Worm (Caenorhabditis elegans): Measurements from ENCODE around the gene F16B12.6.

Gene F16B12.6

DNA sequence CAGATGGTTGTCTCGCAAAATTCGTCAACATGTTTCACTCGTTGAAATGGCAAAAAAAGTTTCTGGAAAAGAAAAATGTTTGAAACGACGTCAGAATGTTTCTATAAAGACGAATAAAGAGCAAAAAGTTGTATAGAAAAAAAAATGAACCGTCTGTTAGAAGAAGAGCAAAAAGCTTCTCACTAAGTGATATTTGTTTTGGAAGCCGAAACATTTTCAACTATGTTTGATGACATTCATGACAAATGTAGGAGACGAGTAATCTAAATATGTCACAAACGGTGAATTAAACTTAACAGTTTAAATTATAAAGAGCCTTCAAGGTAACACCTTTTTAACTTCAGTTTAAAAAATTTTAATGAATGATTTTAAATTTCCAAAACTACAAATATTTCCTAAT, 37.9 kb downstream of the F16B12.6 start, which contains the start of gene nkat-1:
TSS of gene nkat-1 (minus strand) at position 101 of the 400 bp plus-strand sequence.
- TF ChIP-seq pha-4 (tag; optimal IDR thresholded peaks at IDR 0.05), result no peak
- no peak for TF ChIP-seq elt-1 (tag; optimal IDR thresholded peaks at IDR 0.05; ENCODE audit: borderline replicate concordance, insufficient read depth)

DNA sequence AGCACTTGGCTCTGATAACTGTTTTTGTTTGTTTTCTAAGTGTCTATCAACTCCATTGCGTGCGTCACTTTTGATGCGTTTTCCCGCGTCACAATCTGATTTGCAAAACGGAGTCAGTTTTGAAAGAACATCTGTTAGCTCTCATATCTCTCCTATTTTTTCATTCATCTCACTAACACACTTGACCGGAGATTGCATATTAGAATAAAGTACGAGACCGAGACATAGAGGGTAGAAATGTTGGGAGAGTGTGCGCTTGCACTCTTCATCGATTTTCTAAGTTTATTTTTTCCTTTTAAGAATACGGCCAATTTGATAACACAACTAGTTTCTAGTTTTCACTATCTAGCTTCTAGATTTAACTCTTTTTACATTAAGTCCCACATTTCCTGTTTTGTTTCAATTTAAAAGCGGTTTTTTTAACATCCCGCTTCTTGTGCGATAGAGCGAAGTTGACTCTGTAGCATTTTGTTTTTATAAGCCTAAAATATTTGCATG, 39.3 kb downstream of the F16B12.6 start:
- peak; percentile 54 for TF ChIP-seq nhr-2 (tag; optimal IDR thresholded peaks at IDR 0.05)
- TF ChIP-seq nhr-12 (tag; optimal IDR thresholded peaks at IDR 0.05), result no peak
- TF ChIP-seq nhr-28 (tag; optimal IDR thresholded peaks at IDR 0.05), result no peak
- TF ChIP-seq ces-1 (GFP tag; optimal IDR thresholded peaks at IDR 0.05), result peak; percentile 71

- no peak for TF ChIP-seq lin-32 (GFP tag; optimal IDR thresholded peaks at IDR 0.05)
- no peak for TF ChIP-seq zip-8 (tag; optimal IDR thresholded peaks at IDR 0.05)
- no peak for TF ChIP-seq nhr-76 (tag; optimal IDR thresholded peaks at IDR 0.05)
- no peak for TF ChIP-seq ham-2 (GFP tag; optimal IDR thresholded peaks at IDR 0.05)
- TF ChIP-seq mep-1 (tag; optimal IDR thresholded peaks at IDR 0.05), result no peak
- no peak for TF ChIP-seq elt-3 (tag; optimal IDR thresholded peaks at IDR 0.05)
- no peak for TF ChIP-seq M03D4.4 (tag; optimal IDR thresholded peaks at IDR 0.05)
- no peak for TF ChIP-seq lin-13 (tag; optimal IDR thresholded peaks at IDR 0.05)
- TF ChIP-seq ces-1 (GFP tag; optimal IDR thresholded peaks at IDR 0.05), result no peak
- no peak for TF ChIP-seq nhr-237 (tag; optimal IDR thresholded peaks at IDR 0.05)
Observed at ce11 chrX:14141896-14142392, 39.8 kb downstream of the F16B12.6 start, which contains the start of gene ceh-89. Gene ceh-89, plus strand, starts transcription at chrX:14141946.

DNA sequence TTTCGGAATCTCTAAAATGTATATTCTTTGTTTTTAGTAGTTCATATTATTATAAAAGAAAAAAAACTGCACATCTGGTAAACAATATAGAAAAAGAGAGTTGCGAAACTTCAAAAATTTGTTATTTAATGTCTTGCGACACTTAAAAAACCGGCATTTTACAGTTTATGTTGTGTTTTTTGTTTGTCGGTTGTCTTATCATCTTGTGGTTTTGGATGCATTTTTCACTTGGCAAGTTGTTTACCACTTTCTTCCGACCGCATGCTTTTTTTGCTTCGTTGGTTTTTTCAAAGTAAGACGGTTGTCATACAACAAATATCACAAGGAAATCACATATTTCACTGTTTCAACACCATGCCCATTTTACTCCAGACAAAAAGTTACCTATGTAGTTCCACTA, 43.5 kb downstream of the F16B12.6 start:
- TF ChIP-seq ceh-83 (GFP tag; optimal IDR thresholded peaks at IDR 0.05), result no peak
- TF ChIP-seq blmp-1 (tag; optimal IDR thresholded peaks at IDR 0.05), result no peak
- TF ChIP-seq elt-1 (tag; optimal IDR thresholded peaks at IDR 0.05; ENCODE audit: borderline replicate concordance, insufficient read depth), result no peak
- no peak for TF ChIP-seq tbx-8 (GFP tag; optimal IDR thresholded peaks at IDR 0.05)
- no peak for TF ChIP-seq ceh-39 (tag; optimal IDR thresholded peaks at IDR 0.05)
- TF ChIP-seq nhr-12 (tag; optimal IDR thresholded peaks at IDR 0.05), result no peak
- no peak for TF ChIP-seq unc-62 (GFP tag; optimal IDR thresholded peaks at IDR 0.05)
- no peak for TF ChIP-seq mls-2 (tag; optimal IDR thresholded peaks at IDR 0.05)
- no peak for TF ChIP-seq pha-4 (tag; optimal IDR thresholded peaks at IDR 0.05)
- no peak for TF ChIP-seq drap-1 (GFP tag; optimal IDR thresholded peaks at IDR 0.05)
- no peak for TF ChIP-seq unc-39 (tag; optimal IDR thresholded peaks at IDR 0.05)

- TF ChIP-seq ces-1 (GFP tag; optimal IDR thresholded peaks at IDR 0.05) (peak; percentile 22), pha-4 (tag; optimal IDR thresholded peaks at IDR 0.05) (peak; percentile 37), bed-3 (GFP tag; optimal IDR thresholded peaks at IDR 0.05) (no peak), unc-120 (tag; optimal IDR thresholded peaks at IDR 0.05; ENCODE audit: poor library complexity, severe bottlenecking) (peak; percentile 69), nhr-237 (tag; optimal IDR thresholded peaks at IDR 0.05) (peak; percentile 55), mep-1 (tag; optimal IDR thresholded peaks at IDR 0.05) (peak; percentile 18)
Observed at ce11 chrX:14146740-14147140, 44.6 kb downstream of the F16B12.6 start.

- no peak for TF ChIP-seq tbx-8 (GFP tag; optimal IDR thresholded peaks at IDR 0.05)
- TF ChIP-seq flh-1 (GFP tag; optimal IDR thresholded peaks at IDR 0.05), result no peak
- TF ChIP-seq unc-62 (GFP tag; optimal IDR thresholded peaks at IDR 0.05), result no peak
- TF ChIP-seq nhr-28 (tag; optimal IDR thresholded peaks at IDR 0.05), result no peak
- no peak for TF ChIP-seq unc-120 (tag; optimal IDR thresholded peaks at IDR 0.05; ENCODE audit: poor library complexity, severe bottlenecking)
- no peak for TF ChIP-seq nhr-12 (tag; optimal IDR thresholded peaks at IDR 0.05)
- no peak for TF ChIP-seq lin-32 (GFP tag; optimal IDR thresholded peaks at IDR 0.05)
- TF ChIP-seq sem-2 (GFP tag; optimal IDR thresholded peaks at IDR 0.05), result no peak
- TF ChIP-seq lsy-2 (tag; optimal IDR thresholded peaks at IDR 0.05), result no peak
- TF ChIP-seq ceh-83 (GFP tag; optimal IDR thresholded peaks at IDR 0.05), result no peak
- TF ChIP-seq mls-2 (tag; optimal IDR thresholded peaks at IDR 0.05), result no peak
- TF ChIP-seq pha-4 (tag; optimal IDR thresholded peaks at IDR 0.05), result no peak
- TF ChIP-seq nhr-237 (tag; optimal IDR thresholded peaks at IDR 0.05), result no peak
- no peak for TF ChIP-seq M03D4.4 (tag; optimal IDR thresholded peaks at IDR 0.05)
Observed at ce11 chrX:14147400-14147799, 45.3 kb downstream of the F16B12.6 start, which contains the start of gene akt-2. Gene akt-2, plus strand, starts transcription at chrX:14147700.
